Worm (Caenorhabditis elegans) whole organism, late embryonic: ENCODE results near the gene lgc-25.

ENCODE experiments used
- ceh-14 ChIP-seq: sonication (generic microtip); optimal IDR thresholded peaks from 2 replicates; lab custom pipeline; 2016; ENCODE audit warnings: missing genotype, missing genetic modification characterization, missing compliant biosample characterization
- ceh-24 ChIP-seq: sonication (generic microtip); optimal IDR thresholded peaks from 2 replicates; lab custom pipeline; 2016; ENCODE audit warnings: mild to moderate bottlenecking, missing genetic modification characterization, missing compliant biosample characterization
- ceh-30 ChIP-seq: fragments of 150-350 bp; optimal IDR thresholded peaks from 2 replicates; lab custom pipeline; 2014; ENCODE audit warnings: missing biosample characterization, missing genetic modification characterization
- ceh-9 ChIP-seq: sonication (generic microtip); optimal IDR thresholded peaks from 2 replicates; lab custom pipeline; 2016; ENCODE audit warnings: mild to moderate bottlenecking, missing genetic modification characterization, inconsistent platforms, missing compliant biosample characterization
- ets-4 ChIP-seq: sonication (generic microtip); optimal IDR thresholded peaks from 2 replicates; lab custom pipeline; 2016; ENCODE audit warnings: missing genetic modification characterization, missing compliant biosample characterization
- eyg-1 ChIP-seq: sonication (generic microtip); optimal IDR thresholded peaks from 2 replicates; lab custom pipeline; 2016; ENCODE audit warnings: missing genotype, missing genetic modification characterization, missing compliant biosample characterization
- gmeb-2 ChIP-seq: sonication (generic microtip); optimal IDR thresholded peaks from 2 replicates; lab custom pipeline; 2016; ENCODE audit warnings: missing genetic modification characterization, inconsistent platforms, missing compliant biosample characterization
- hlh-15 ChIP-seq: sonication (generic microtip); optimal IDR thresholded peaks from 2 replicates; lab custom pipeline; 2016; ENCODE audit warnings: missing genetic modification characterization, missing compliant biosample characterization
- lim-6 ChIP-seq: sonication (generic microtip); optimal IDR thresholded peaks from 2 replicates; lab custom pipeline; 2016; ENCODE audit warnings: missing genetic modification characterization, missing compliant biosample characterization
- nhr-11 ChIP-seq: fragments of 150-350 bp; optimal IDR thresholded peaks from 2 replicates; lab custom pipeline; 2014; ENCODE audit warnings: missing biosample characterization, missing genetic modification characterization
- npax-4 ChIP-seq: sonication (generic microtip); optimal IDR thresholded peaks from 2 replicates; lab custom pipeline; 2016; ENCODE audit warnings: missing genetic modification characterization, missing compliant biosample characterization
- tbx-7 ChIP-seq: sonication (generic microtip); optimal IDR thresholded peaks from 2 replicates; lab custom pipeline; 2016; ENCODE audit warnings: missing genotype, missing genetic modification characterization, missing compliant biosample characterization

ce11 chrX:14194251-14194650 lies 32.7 kb upstream of the lgc-25 start:
- no peak for TF ChIP-seq ceh-30 (tag; lab: Kevin White, UChicago)
- TF ChIP-seq nhr-11 (tag; lab: Kevin White, UChicago) = no peak
- no peak for TF ChIP-seq ceh-24
- TF ChIP-seq eyg-1 (tag; lab: Kevin White, UChicago) = no peak
- no peak for TF ChIP-seq npax-4 (tag; lab: Kevin White, UChicago)
- TF ChIP-seq lim-6 (tag; lab: Kevin White, UChicago) = no peak
- TF ChIP-seq ceh-14 (tag; lab: Kevin White, UChicago) = no peak
- TF ChIP-seq ets-4 (tag; lab: Kevin White, UChicago) = no peak
- TF ChIP-seq gmeb-2 (tag; lab: Kevin White, UChicago) = no peak
- no peak for TF ChIP-seq ceh-9
- TF ChIP-seq hlh-15 (tag; lab: Kevin White, UChicago) = no peak
- TF ChIP-seq tbx-7 (tag; lab: Kevin White, UChicago) = no peak
